Fruit fly (Drosophila melanogaster) Kc167 (cell line): ENCODE results near the gene CG3652.

ENCODE experiments used
- Sin3A ChIP-seq: fragments of >200 bp; optimal IDR thresholded peaks from 2 replicates; lab custom pipeline; 2018; ENCODE audit warnings: missing external identifiers
- h ChIP-seq: fragments of >200 bp; optimal IDR thresholded peaks from 3 replicates; lab custom pipeline; 2018; ENCODE audit warnings: missing external identifiers
- insv ChIP-seq: fragments of >200 bp; optimal IDR thresholded peaks from 3 replicates; lab custom pipeline; 2018; ENCODE audit warnings: missing external identifiers
- ttk ChIP-seq: sonication (Bioruptor generic); optimal IDR thresholded peaks from 2 replicates; lab custom pipeline; 2017; ENCODE audit warnings: missing external identifiers

DNA sequence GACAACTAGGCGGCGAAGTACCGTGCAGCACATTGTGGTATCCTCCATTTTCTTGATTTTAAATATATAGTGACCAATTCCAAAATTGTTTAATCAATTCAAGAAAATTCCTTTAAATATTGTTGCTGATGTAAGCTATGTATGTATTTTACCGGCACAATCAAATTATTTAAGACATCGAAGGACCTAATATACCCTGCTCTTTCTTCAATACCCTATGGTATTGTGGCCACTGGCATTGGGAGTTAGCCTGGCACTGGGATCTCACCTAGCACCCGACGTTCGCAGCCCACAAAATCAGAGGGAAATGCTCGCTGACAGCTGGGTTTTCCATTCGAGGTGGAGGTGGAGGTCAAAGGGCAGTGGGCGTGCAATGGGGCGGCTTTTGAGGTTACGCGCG, 28.5 kb upstream of the CG3652 start:
- TF ChIP-seq h (lab: Kevin White, UChicago) = no peak
- no peak for TF ChIP-seq ttk (lab: Kevin White, UChicago)
- no peak for TF ChIP-seq insv (lab: Kevin White, UChicago)
- TF ChIP-seq Sin3A (lab: Kevin White, UChicago) = no peak
